Fruit fly (Drosophila melanogaster) whole organism, embryonic: ENCODE measurements around the gene Ance-2.

Source experiments
- CG11247 ChIP-seq: fragments of 200-800 bp; sonication (Bioruptor generic); IDR thresholded peaks from 2 replicates; pipeline ENCODE4 v1.3.6; 2022; ENCODE audit warnings: missing biosample characterization, missing genetic modification characterization
- CG18599 ChIP-seq: fragments of 200-800 bp; sonication (Bioruptor generic); optimal IDR thresholded peaks from 3 replicates; lab custom pipeline; 2017; ENCODE audit warnings: missing biosample characterization, missing genetic modification characterization, mild to moderate bottlenecking, moderate library complexity, missing genetic modification reagents
- Hr39 ChIP-seq: fragments of >200 bp; optimal IDR thresholded peaks from 2 replicates; lab custom pipeline; 2017
- pita ChIP-seq: fragments of 200-800 bp; sonication (Bioruptor generic); optimal IDR thresholded peaks from 2 replicates; lab custom pipeline; 2017; ENCODE audit warnings: missing biosample characterization, mild to moderate bottlenecking, missing genetic modification characterization

DNA sequence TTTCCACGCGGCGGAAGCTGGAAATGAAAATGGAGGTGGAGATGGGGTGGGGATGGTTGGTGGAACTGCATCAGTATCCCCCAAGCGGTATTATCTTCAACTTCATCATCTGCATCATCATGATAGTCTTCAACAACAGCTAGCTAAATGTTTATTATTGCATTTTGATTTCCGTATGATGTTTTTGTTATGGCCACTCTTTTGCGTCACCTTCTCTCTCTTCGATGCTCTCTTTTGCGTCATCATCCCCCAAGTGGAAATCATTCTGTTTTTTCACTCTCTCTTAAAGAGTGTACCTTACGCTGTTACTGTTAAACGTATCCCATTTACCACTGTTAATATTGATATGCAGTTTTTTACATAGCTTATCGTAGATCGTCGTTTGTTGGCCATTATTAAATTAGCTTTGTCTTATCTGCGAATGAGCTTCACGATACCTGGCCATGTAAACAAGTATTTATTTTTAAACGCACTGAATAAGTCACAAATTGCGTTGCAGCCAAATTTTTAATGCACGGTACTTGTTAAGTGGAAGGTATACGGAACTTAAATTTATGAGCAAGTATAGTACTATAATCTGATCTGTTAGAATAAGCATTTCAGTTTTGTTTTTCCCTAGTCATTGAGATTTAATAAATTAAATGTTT, 31.1 kb upstream of the Ance-2 start:
- TF ChIP-seq pita (GFP tag; lab: Kevin White, UChicago) (no peak), CG18599 (no peak), Hr39 (no peak), CG11247 (GFP tag; lab: Robert Waterston, UW) (no peak)
